Fruit fly (Drosophila melanogaster) whole organism, embryonic: ENCODE data around the gene CG4653.

Experiments
- Asciz ChIP-seq: fragments of 200-800 bp; sonication (Bioruptor generic); optimal IDR thresholded peaks from 2 replicates; lab custom pipeline; 2017; ENCODE audit warnings: missing biosample characterization, mild to moderate bottlenecking, missing genetic modification characterization, missing genetic modification reagents
- CG1024 ChIP-seq: fragments of 200-800 bp; sonication (Bioruptor generic); IDR thresholded peaks from 2 replicates; pipeline ENCODE4 v1.3.6; 2022; ENCODE audit warnings: missing biosample characterization, missing genetic modification characterization
- CG10654 ChIP-seq: fragments of 200-800 bp; sonication (Bioruptor generic); optimal IDR thresholded peaks from 2 replicates; lab custom pipeline; 2016; ENCODE audit warnings: missing biosample characterization, missing genetic modification characterization
- CG10959 ChIP-seq: fragments of 200-800 bp; sonication (Bioruptor generic); IDR thresholded peaks from 2 replicates; pipeline ENCODE4 v1.3.6; 2022; ENCODE audit warnings: missing biosample characterization, missing genetic modification characterization
- CG12155 ChIP-seq: fragments of 200-800 bp; sonication (Bioruptor generic); optimal IDR thresholded peaks from 3 replicates; lab custom pipeline; 2016; ENCODE audit warnings: missing biosample characterization, missing genetic modification characterization
- CG17361 ChIP-seq: fragments of 200-800 bp; sonication (Bioruptor generic); IDR thresholded peaks from 3 replicates; pipeline ENCODE4 v1.3.6; 2022; ENCODE audit warnings: missing biosample characterization, missing genetic modification characterization
- CG17385 ChIP-seq: fragments of 200-800 bp; sonication (Bioruptor generic); optimal IDR thresholded peaks from 3 replicates; lab custom pipeline; 2018; ENCODE audit warnings: missing biosample characterization, mild to moderate bottlenecking, missing genetic modification characterization
- CG17612 ChIP-seq: fragments of 200-800 bp; sonication (Bioruptor generic); IDR thresholded peaks from 2 replicates; pipeline ENCODE4 v1.3.6; 2022; ENCODE audit warnings: missing biosample characterization, missing genetic modification characterization
- CG17829 ChIP-seq: fragments of 200-800 bp; optimal IDR thresholded peaks from 2 replicates; lab custom pipeline; 2019; ENCODE audit warnings: missing biosample characterization, mild to moderate bottlenecking, missing genetic modification characterization, moderate library complexity
- CG18262 ChIP-seq: fragments of 200-800 bp; optimal IDR thresholded peaks from 3 replicates; lab custom pipeline; 2019; ENCODE audit warnings: missing biosample characterization, mild to moderate bottlenecking, missing genetic modification characterization, moderate library complexity
- CG2678 ChIP-seq: fragments of 200-800 bp; sonication (Bioruptor generic); optimal IDR thresholded peaks from 3 replicates; lab custom pipeline; 2019; ENCODE audit warnings: missing biosample characterization, mild to moderate bottlenecking, missing genetic modification characterization, moderate library complexity
- CG2875 ChIP-seq: fragments of 200-800 bp; sonication (Bioruptor generic); optimal IDR thresholded peaks from 2 replicates; lab custom pipeline; 2017; ENCODE audit warnings: missing biosample characterization, mild to moderate bottlenecking, missing genetic modification characterization, missing genetic modification reagents
- CG30431 ChIP-seq: fragments of 200-800 bp; sonication (Bioruptor generic); optimal IDR thresholded peaks from 2 replicates; lab custom pipeline; 2017; ENCODE audit warnings: missing biosample characterization, missing genetic modification characterization
- CG3407 ChIP-seq: fragments of 200-800 bp; sonication (Bioruptor generic); optimal IDR thresholded peaks from 2 replicates; lab custom pipeline; 2018; ENCODE audit warnings: missing biosample characterization, mild to moderate bottlenecking, missing genetic modification characterization
- CG3995 ChIP-seq: fragments of 200-800 bp; sonication (Bioruptor generic); optimal IDR thresholded peaks from 3 replicates; lab custom pipeline; 2016; ENCODE audit warnings: missing biosample characterization, missing genetic modification characterization
- CG6254 ChIP-seq: fragments of 200-800 bp; sonication (Bioruptor generic); optimal IDR thresholded peaks from 3 replicates; lab custom pipeline; 2017; ENCODE audit warnings: mild to moderate bottlenecking, missing biosample characterization, missing genetic modification reagents, missing genetic modification characterization
- CG7786 ChIP-seq: fragments of 200-800 bp; sonication (Bioruptor generic); optimal IDR thresholded peaks from 2 replicates; lab custom pipeline; 2016; ENCODE audit warnings: missing biosample characterization, missing genetic modification characterization
- CG8388 ChIP-seq: fragments of 200-800 bp; sonication (Bioruptor generic); optimal IDR thresholded peaks from 2 replicates; lab custom pipeline; 2019; ENCODE audit warnings: missing biosample characterization, mild to moderate bottlenecking, missing genetic modification characterization, moderate library complexity
- CG8478 ChIP-seq: fragments of >200 bp; optimal IDR thresholded peaks from 2 replicates; lab custom pipeline; 2018
- CoRest ChIP-seq: fragments of 200-800 bp; sonication (Bioruptor generic); optimal IDR thresholded peaks from 3 replicates; lab custom pipeline; 2018; ENCODE audit warnings: missing biosample characterization, mild to moderate bottlenecking, missing genetic modification characterization, moderate library complexity
- E2f2 ChIP-seq: fragments of 200-800 bp; sonication (Bioruptor generic); IDR thresholded peaks from 2 replicates; pipeline ENCODE4 v1.3.6; 2022; ENCODE audit warnings: missing biosample characterization, missing genetic modification characterization
- Ets65A ChIP-seq: fragments of 200-800 bp; sonication (Bioruptor generic); peaks from one replicate; lab custom pipeline; 2016; ENCODE audit warnings: missing biosample characterization, missing genetic modification characterization
- Hr51 ChIP-seq, 2 experiments: fragments of 200-800 bp; sonication (Bioruptor generic); optimal IDR thresholded peaks; 2 replicates in 1 of 2; 3 replicates in 1 of 2; lab custom pipeline; 2016 to 2018; ENCODE audit warnings: missing biosample characterization in 2 of 2, missing genetic modification characterization in 2 of 2, mild to moderate bottlenecking in 1 of 2, moderate library complexity in 1 of 2
- Neu2 ChIP-seq: fragments of 200-800 bp; sonication (Bioruptor generic); optimal IDR thresholded peaks from 3 replicates; lab custom pipeline; 2016; ENCODE audit warnings: missing biosample characterization, missing genetic modification characterization, borderline replicate concordance
- Six4 ChIP-seq: fragments of 200-800 bp; sonication (Bioruptor generic); optimal IDR thresholded peaks from 2 replicates; lab custom pipeline; 2016; ENCODE audit warnings: missing biosample characterization, missing genetic modification characterization
- Usf ChIP-seq: fragments of 200-800 bp; sonication (Bioruptor generic); optimal IDR thresholded peaks from 2 replicates; lab custom pipeline; 2017; ENCODE audit warnings: missing genotype, missing biosample characterization, missing genetic modification characterization
- ab ChIP-seq: fragments of 200-800 bp; sonication (Bioruptor generic); optimal IDR thresholded peaks from 2 replicates; lab custom pipeline; 2016; ENCODE audit warnings: missing biosample characterization, missing genetic modification characterization
- az2 ChIP-seq: fragments of 200-800 bp; sonication (Bioruptor generic); optimal IDR thresholded peaks from 3 replicates; lab custom pipeline; 2016; ENCODE audit warnings: missing biosample characterization, missing genetic modification characterization
- bcd ChIP-seq: fragments of 200-800 bp; sonication (Bioruptor generic); optimal IDR thresholded peaks from 2 replicates; lab custom pipeline; 2017; ENCODE audit warnings: missing biosample characterization, mild to moderate bottlenecking, missing genetic modification characterization
- br ChIP-seq: fragments of >200 bp; optimal IDR thresholded peaks from 2 replicates; lab custom pipeline; 2017
- bsh ChIP-seq, 2 experiments: fragments of 200-800 bp; sonication (Bioruptor generic); optimal IDR thresholded peaks; 2 replicates each; lab custom pipeline; 2017 to 2018; ENCODE audit warnings: mild to moderate bottlenecking in 2 of 2, missing biosample characterization in 2 of 2, missing genetic modification characterization in 2 of 2, moderate library complexity in 1 of 2
- cwo ChIP-seq: fragments of 200-800 bp; sonication (Bioruptor generic); optimal IDR thresholded peaks from 3 replicates; lab custom pipeline; 2017; ENCODE audit warnings: missing biosample characterization, missing genetic modification characterization, mild to moderate bottlenecking, moderate library complexity, missing genetic modification reagents
- disco-r ChIP-seq: fragments of 200-800 bp; sonication (Bioruptor generic); optimal IDR thresholded peaks from 2 replicates; lab custom pipeline; 2016; ENCODE audit warnings: missing biosample characterization, missing genetic modification characterization
- dm ChIP-seq: fragments of 200-800 bp; sonication (Bioruptor generic); optimal IDR thresholded peaks from 3 replicates; lab custom pipeline; 2016; ENCODE audit warnings: missing biosample characterization, missing genetic modification characterization
- dmrt99B ChIP-seq: fragments of 200-800 bp; sonication (Bioruptor generic); optimal IDR thresholded peaks from 2 replicates; lab custom pipeline; 2018; ENCODE audit warnings: missing biosample characterization, mild to moderate bottlenecking, missing genetic modification characterization, moderate library complexity
- grau ChIP-seq: fragments of 200-800 bp; optimal IDR thresholded peaks from 3 replicates; lab custom pipeline; 2019; ENCODE audit warnings: missing biosample characterization, mild to moderate bottlenecking, missing genetic modification characterization, moderate library complexity
- grn ChIP-seq: fragments of 200-800 bp; sonication (Bioruptor generic); optimal IDR thresholded peaks from 3 replicates; lab custom pipeline; 2017; ENCODE audit warnings: missing biosample characterization, missing genetic modification characterization
- hkb ChIP-seq, 2 experiments: fragments of 200-800 bp in 1 of 2; fragments of >200 bp in 1 of 2; sonication (Bioruptor generic) in 1 of 2; IDR thresholded peaks in 1 of 2; optimal IDR thresholded peaks in 1 of 2; 2 replicates each; pipeline versions ENCODE4 v1.3.6 to Lab custom; 2017 to 2022; ENCODE audit warnings: missing biosample characterization in 1 of 2, missing genetic modification characterization in 1 of 2
- knrl ChIP-seq: fragments of 200-800 bp; sonication (Bioruptor generic); IDR thresholded peaks from 3 replicates; pipeline ENCODE4 v1.3.6; 2022; ENCODE audit warnings: missing biosample characterization, missing genetic modification characterization; ENCODE audit not compliant: partially characterized antibody
- lbe ChIP-seq: fragments of 200-800 bp; sonication (Bioruptor generic); optimal IDR thresholded peaks from 2 replicates; lab custom pipeline; 2016; ENCODE audit warnings: missing biosample characterization, mild to moderate bottlenecking, missing genetic modification characterization
- nmo ChIP-seq: fragments of 200-800 bp; sonication (Bioruptor generic); optimal IDR thresholded peaks from 2 replicates; lab custom pipeline; 2018; ENCODE audit warnings: missing biosample characterization, mild to moderate bottlenecking, missing genetic modification characterization, moderate library complexity
- odd ChIP-seq: fragments of 200-800 bp; sonication (Bioruptor generic); optimal IDR thresholded peaks from 2 replicates; lab custom pipeline; 2017; ENCODE audit warnings: missing biosample characterization, mild to moderate bottlenecking, missing genetic modification characterization
- pan ChIP-seq, 4 experiments: fragments of >200 bp in 3 of 4; fragments of 200-800 bp in 1 of 4; sonication (Bioruptor generic) in 1 of 4; optimal IDR thresholded peaks in 3 of 4; IDR thresholded peaks in 1 of 4; 2 replicates each; pipeline versions ENCODE4 v1.3.6 to Lab custom; 2017 to 2022; ENCODE audit warnings: missing biosample characterization in 2 of 4, missing genetic modification characterization in 2 of 4, mixed read lengths in 1 of 4
- phol ChIP-seq: fragments of 200-800 bp; sonication (Bioruptor generic); optimal IDR thresholded peaks from 3 replicates; lab custom pipeline; 2018; ENCODE audit warnings: missing biosample characterization, mild to moderate bottlenecking, missing genetic modification characterization, moderate library complexity
- rib ChIP-seq: fragments of 200-800 bp; sonication (Bioruptor generic); IDR thresholded peaks from 2 replicates; pipeline ENCODE4 v1.3.6; 2022; ENCODE audit warnings: missing biosample characterization, missing genetic modification characterization
- sens ChIP-seq: fragments of 200-800 bp; sonication (Bioruptor generic); peaks from one replicate; lab custom pipeline; 2016; ENCODE audit warnings: missing biosample characterization, missing genetic modification characterization
- tll ChIP-seq, 2 experiments: fragments of 200-800 bp in 1 of 2; fragments of >200 bp in 1 of 2; sonication (Bioruptor generic) in 1 of 2; optimal IDR thresholded peaks; 2 replicates each; lab custom pipeline; 2017 to 2019; ENCODE audit warnings: missing biosample characterization in 2 of 2, missing genetic modification characterization in 2 of 2, mild to moderate bottlenecking in 1 of 2, moderate library complexity in 1 of 2
- trem ChIP-seq: fragments of 200-800 bp; optimal IDR thresholded peaks from 3 replicates; lab custom pipeline; 2019; ENCODE audit warnings: missing biosample characterization, mild to moderate bottlenecking, missing genetic modification characterization, moderate library complexity
- trh ChIP-seq: fragments of 200-800 bp; sonication (Bioruptor generic); optimal IDR thresholded peaks from 2 replicates; lab custom pipeline; 2016; ENCODE audit warnings: missing biosample characterization, missing genetic modification characterization
- zfh1 ChIP-seq: fragments of 200-800 bp; sonication (Bioruptor generic); IDR thresholded peaks from 3 replicates; pipeline ENCODE4 v1.3.6; 2022; ENCODE audit warnings: missing biosample characterization, missing genetic modification characterization

CG4653 gene

DNA sequence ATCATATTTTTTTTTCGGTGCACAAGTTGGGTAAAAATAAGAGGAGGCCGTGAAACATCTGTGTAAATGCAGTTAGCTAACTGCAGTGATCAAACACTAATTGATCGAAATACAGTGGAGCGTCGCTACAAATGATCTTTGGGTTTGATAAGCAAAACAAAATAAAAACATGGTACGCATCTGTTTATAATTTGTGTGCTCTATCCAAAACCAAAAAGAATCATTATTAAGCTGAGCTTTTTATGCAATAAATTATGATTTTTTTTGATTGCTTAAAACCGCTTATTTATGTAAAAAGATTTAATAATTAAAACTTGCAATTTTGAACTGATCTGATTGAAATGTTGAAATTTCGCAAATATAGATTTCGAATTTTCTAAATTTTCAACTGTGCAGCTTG, 33.6 kb upstream of the CG4653 start (continued):
- TF ChIP-seq CG10654 (no peak), CG2875 (no peak), CG17829 (no peak), Ets65A (peak; percentile 9), Hr51 (GFP tag; optimal IDR thresholded peaks at IDR 0.05; lab: Kevin White, UChicago) (peak in 1 of 2 experiments; percentile 44), CG2678 (tag; lab: Kevin White, UChicago) (peak; percentile 7), CG17385 (GFP tag; lab: Kevin White, UChicago) (peak; percentile 18), br (no peak), trem (tag; lab: Kevin White, UChicago) (no peak), CG10959 (no peak), CG3407 (no peak), CG6254 (GFP tag; lab: Kevin White, UChicago) (no peak), CG17361 (peak; percentile 52; the same call in 2 of the 3 replicates), CoRest (tag; lab: Kevin White, UChicago) (peak; percentile 17), CG8388 (peak; percentile 2), pan (optimal IDR thresholded peaks at IDR 0.05; lab: Kevin White, UChicago) (no peak), pan (GFP tag; optimal IDR thresholded peaks at IDR 0.05 in 1 of 2, IDR thresholded peaks at IDR 0.05 in 1 of 2) (no peak), az2 (GFP tag; lab: Kevin White, UChicago) (peak; percentile 13), dm (no peak), Neu2 (no peak), grn (GFP tag; lab: Kevin White, UChicago) (no peak), CG30431 (GFP tag; lab: Kevin White, UChicago) (no peak), ab (GFP tag; lab: Kevin White, UChicago) (no peak), dmrt99B (tag; lab: Kevin White, UChicago) (peak; percentile 52), trh (GFP tag; lab: Kevin White, UChicago) (no peak), CG18262 (tag; lab: Kevin White, UChicago) (peak; percentile 37), zfh1 (GFP tag; lab: Robert Waterston, UW) (peak; percentile 31; the same call in 1 of the 3 replicates), CG7786 (GFP tag; lab: Kevin White, UChicago) (no peak), CG3995 (no peak), disco-r (GFP tag; lab: Kevin White, UChicago) (no peak), CG8478 (lab: Kevin White, UChicago) (no peak), tll (GFP tag; optimal IDR thresholded peaks at IDR 0.05; lab: Kevin White, UChicago) (no peak), bcd (GFP tag; lab: Kevin White, UChicago) (no peak), Asciz (GFP tag; lab: Kevin White, UChicago) (peak; percentile 10), hkb (optimal IDR thresholded peaks at IDR 0.05; lab: Kevin White, UChicago) (no peak), hkb (GFP tag; IDR thresholded peaks at IDR 0.05; lab: Robert Waterston, UW) (no peak), bsh (GFP tag; optimal IDR thresholded peaks at IDR 0.05; lab: Kevin White, UChicago) (peak in 1 of 2 experiments; percentile 5), odd (GFP tag; lab: Kevin White, UChicago) (no peak), knrl (GFP tag; lab: Robert Waterston, UW) (no peak), nmo (GFP tag; lab: Kevin White, UChicago) (peak; percentile 6), rib (GFP tag; lab: Robert Waterston, UW) (no peak), Usf (GFP tag; lab: Kevin White, UChicago) (no peak), CG1024 (GFP tag; lab: Robert Waterston, UW) (no peak), Six4 (GFP tag; lab: Kevin White, UChicago) (no peak), CG17612 (GFP tag; lab: Robert Waterston, UW) (no peak), phol (peak; percentile 29), E2f2 (GFP tag; lab: Robert Waterston, UW) (no peak), cwo (GFP tag; lab: Kevin White, UChicago) (no peak), lbe (GFP tag; lab: Kevin White, UChicago) (no peak), grau (tag; lab: Kevin White, UChicago) (peak; percentile 69), sens (GFP tag; lab: Kevin White, UChicago) (peak; percentile 87), CG12155 (GFP tag; lab: Kevin White, UChicago) (no peak)
